Worm (Caenorhabditis elegans): Measurements from ENCODE around the gene Y70G10A.3.

The Y70G10A.3 gene

DNA sequence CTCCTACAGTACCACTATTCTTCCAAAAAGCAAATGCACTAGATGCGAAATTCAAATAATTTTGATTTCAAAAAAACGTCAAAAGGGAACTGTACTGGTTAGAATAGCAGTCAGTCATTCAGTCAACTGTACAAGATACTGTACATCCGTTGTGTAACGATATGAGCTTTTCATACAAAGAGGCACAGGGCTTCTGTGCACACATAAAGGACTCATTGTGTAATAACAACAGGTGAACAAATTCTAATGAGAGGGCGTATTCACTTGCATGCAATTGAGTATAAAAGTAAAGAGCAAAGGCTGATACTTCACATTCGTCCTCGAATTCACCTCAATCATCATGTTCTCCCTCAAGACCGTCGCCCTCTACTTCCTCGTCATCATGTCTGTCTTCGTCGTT, 41.5 kb upstream of the Y70G10A.3 start, which contains the start of gene dod-6:
Gene dod-6, plus strand, starts transcription at position 301 of the 400 bp plus-strand sequence.
- TF ChIP-seq nhr-27 (tag; optimal IDR thresholded peaks at IDR 0.05) (no peak), repo-1 (tag; optimal IDR thresholded peaks at IDR 0.05) (no peak), ztf-26 (tag; optimal IDR thresholded peaks at IDR 0.05) (no peak), chd-7 (tag; optimal IDR thresholded peaks at IDR 0.05) (no peak), xnd-1 (tag; optimal IDR thresholded peaks at IDR 0.05) (no peak), hsf-1 (GFP tag; IDR thresholded peaks at IDR 0.05) (no peak), snpc-4 (GFP tag; optimal IDR thresholded peaks at IDR 0.05) (no peak), snpc-4 (tag; optimal IDR thresholded peaks at IDR 0.05) (no peak), nhr-179 (tag; optimal IDR thresholded peaks at IDR 0.05) (no peak), lsy-27 (tag; optimal IDR thresholded peaks at IDR 0.05; ENCODE audit: borderline replicate concordance, insufficient read depth) (no peak), cebp-2 (GFP tag; IDR thresholded peaks at IDR 0.05) (no peak), tbx-9 (tag; optimal IDR thresholded peaks at IDR 0.05; ENCODE audit: borderline replicate concordance) (no peak), athp-1 (tag; optimal IDR thresholded peaks at IDR 0.05) (no peak), mcd-1 (GFP tag; IDR thresholded peaks at IDR 0.05) (no peak), nhr-80 (tag; optimal IDR thresholded peaks at IDR 0.05) (no peak), Y95B8A.8 (GFP tag; IDR thresholded peaks at IDR 0.05) (no peak), unc-130 (GFP tag; optimal IDR thresholded peaks at IDR 0.05) (no peak), madf-10 (tag; optimal IDR thresholded peaks at IDR 0.05) (no peak), hmg-20 (GFP tag; IDR thresholded peaks at IDR 0.05) (no peak), bed-1 (GFP tag; IDR thresholded peaks at IDR 0.05) (no peak)

DNA sequence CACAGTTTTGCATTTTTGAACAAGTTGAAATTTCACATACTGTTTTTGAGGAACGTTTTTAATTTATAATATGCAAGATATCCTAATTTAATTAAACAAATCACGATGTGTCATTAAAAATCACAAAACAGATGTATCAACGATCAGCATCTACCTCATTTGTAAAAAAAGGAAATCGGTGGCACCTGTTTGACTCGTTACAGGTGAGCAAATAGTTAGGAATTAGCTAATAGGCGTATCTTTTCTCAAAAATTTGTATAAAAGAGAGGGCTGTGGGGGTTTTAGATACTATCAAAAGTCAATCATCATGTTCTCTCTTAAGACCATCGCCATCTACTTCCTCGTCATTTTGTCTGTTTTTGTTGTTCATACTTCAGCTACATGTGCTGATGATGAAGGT, 39.9 kb upstream of the Y70G10A.3 start, which contains the start of gene T20G5.8:
Gene T20G5.8, plus strand, starts transcription at position 301 of the 400 bp plus-strand sequence.
- TF ChIP-seq pha-4 (tag; optimal IDR thresholded peaks at IDR 0.05) (no peak), zfh-2 (GFP tag; conservative IDR thresholded peaks at IDR 0.05) (no peak), ccch-3 (GFP tag; optimal IDR thresholded peaks at IDR 0.05) (no peak), lag-1 (GFP tag; IDR thresholded peaks at IDR 0.05) (no peak), him-1 (tag; optimal IDR thresholded peaks at IDR 0.05) (no peak), cebp-2 (GFP tag; IDR thresholded peaks at IDR 0.05) (no peak), F33H1.4 (GFP tag; IDR thresholded peaks at IDR 0.05) (no peak), mcd-1 (GFP tag; IDR thresholded peaks at IDR 0.05) (no peak), F37B4.10 (GFP tag; IDR thresholded peaks at IDR 0.05) (no peak), ztf-22 (GFP tag; optimal IDR thresholded peaks at IDR 0.05) (no peak), B0336.3 (GFP tag; IDR thresholded peaks at IDR 0.05) (no peak), lin-35 (GFP tag; optimal IDR thresholded peaks at IDR 0.05) (no peak), dpl-1 (GFP tag; optimal IDR thresholded peaks at IDR 0.05) (no peak), madf-6 (GFP tag; IDR thresholded peaks at IDR 0.05) (no peak), lin-54 (GFP tag; optimal IDR thresholded peaks at IDR 0.05) (no peak), F10E7.11 (tag; optimal IDR thresholded peaks at IDR 0.05) (no peak), ceh-100 (GFP tag; IDR thresholded peaks at IDR 0.05) (no peak), D2030.7 (GFP tag; IDR thresholded peaks at IDR 0.05) (no peak), ceh-40 (GFP tag; IDR thresholded peaks at IDR 0.05) (no peak), ztf-25 (GFP tag; IDR thresholded peaks at IDR 0.05) (no peak)

ce11 chrIII:10201235-10201634, 37.7 kb upstream of the Y70G10A.3 start, which contains the start of the genes T20G5.13 and T20G5.12:
TSS of gene T20G5.13 (minus strand) at chrIII:10201335.
TSS of gene T20G5.12 (plus strand) at chrIII:10201604.
- TF ChIP-seq nhr-120 (GFP tag; IDR thresholded peaks at IDR 0.05) (no peak), B0336.3 (GFP tag; IDR thresholded peaks at IDR 0.05) (no peak), snpc-1.3 (tag; optimal IDR thresholded peaks at IDR 0.05; ENCODE audit: insufficient read depth) (no peak), bed-2 (GFP tag; IDR thresholded peaks at IDR 0.05) (no peak), zim-3 (tag; optimal IDR thresholded peaks at IDR 0.05) (no peak), hmg-20 (GFP tag; IDR thresholded peaks at IDR 0.05) (no peak), mes-4 (tag; optimal IDR thresholded peaks at IDR 0.05) (no peak), dpl-1 (GFP tag; optimal IDR thresholded peaks at IDR 0.05) (no peak), C17E4.6 (GFP tag; IDR thresholded peaks at IDR 0.05) (no peak), lsl-1 (GFP tag; optimal IDR thresholded peaks at IDR 0.05) (no peak), ztf-6 (GFP tag; IDR thresholded peaks at IDR 0.05) (no peak), B0261.1 (tag; optimal IDR thresholded peaks at IDR 0.05) (no peak), D2030.7 (GFP tag; IDR thresholded peaks at IDR 0.05) (no peak)

Data from whole organism, young adult.